Fruit fly (Drosophila melanogaster) whole organism, prepupa: ENCODE results near the gene CG42671.

Source experiments
- Blimp-1 ChIP-seq: fragments of 200-800 bp; sonication (Bioruptor generic); optimal IDR thresholded peaks from 3 replicates; lab custom pipeline; 2017; ENCODE audit warnings: missing biosample characterization, missing genetic modification characterization, mild to moderate bottlenecking, moderate library complexity, missing genetic modification reagents
- CG10669 ChIP-seq: fragments of 200-800 bp; sonication (Bioruptor generic); optimal IDR thresholded peaks from 3 replicates; lab custom pipeline; 2018; ENCODE audit warnings: missing biosample characterization, mild to moderate bottlenecking, missing genetic modification characterization, moderate library complexity
- CG11294 ChIP-seq: fragments of 200-800 bp; sonication (Bioruptor generic); IDR thresholded peaks from 2 replicates; pipeline ENCODE4 v1.3.6; 2022; ENCODE audit warnings: missing biosample characterization, missing genetic modification characterization
- CG11762 ChIP-seq: fragments of 200-800 bp; sonication (Bioruptor generic); optimal IDR thresholded peaks from 3 replicates; lab custom pipeline; 2016; ENCODE audit warnings: missing biosample characterization, missing genetic modification characterization; ENCODE audit not compliant: insufficient read depth
- CG15336 ChIP-seq: fragments of 200-800 bp; sonication (Bioruptor generic); IDR thresholded peaks from 2 replicates; pipeline ENCODE4 v1.3.6; 2022; ENCODE audit warnings: missing biosample characterization, missing genetic modification characterization
- CG1621 ChIP-seq: fragments of 200-800 bp; sonication (Bioruptor generic); optimal IDR thresholded peaks from 3 replicates; lab custom pipeline; 2018; ENCODE audit warnings: missing biosample characterization, mild to moderate bottlenecking, missing genetic modification characterization
- CG16779 ChIP-seq: fragments of 200-800 bp; sonication (Bioruptor generic); optimal IDR thresholded peaks from 3 replicates; lab custom pipeline; 2017; ENCODE audit warnings: missing biosample characterization, mild to moderate bottlenecking, missing genetic modification characterization
- CG3032 ChIP-seq: fragments of 200-800 bp; optimal IDR thresholded peaks from 2 replicates; lab custom pipeline; 2019; ENCODE audit warnings: missing biosample characterization, mild to moderate bottlenecking, missing genetic modification characterization, moderate library complexity
- CG31627 ChIP-seq: fragments of 200-800 bp; sonication (Bioruptor generic); optimal IDR thresholded peaks from 3 replicates; lab custom pipeline; 2016; ENCODE audit warnings: missing biosample characterization, missing genetic modification characterization
- CG32006 ChIP-seq: fragments of 200-800 bp; sonication (Bioruptor generic); optimal IDR thresholded peaks from 3 replicates; lab custom pipeline; 2017; ENCODE audit warnings: missing biosample characterization, mild to moderate bottlenecking, missing genetic modification characterization
- CG34406 ChIP-seq: fragments of 200-800 bp; sonication (Bioruptor generic); optimal IDR thresholded peaks from 3 replicates; lab custom pipeline; 2016; ENCODE audit warnings: missing biosample characterization, missing genetic modification characterization
- CG4318 ChIP-seq: fragments of 200-800 bp; sonication (Bioruptor generic); optimal IDR thresholded peaks from 3 replicates; lab custom pipeline; 2017; ENCODE audit warnings: missing biosample characterization, mild to moderate bottlenecking, missing genetic modification characterization
- CG6276 ChIP-seq: fragments of 200-800 bp; sonication (Bioruptor generic); optimal IDR thresholded peaks from 2 replicates; lab custom pipeline; 2017; ENCODE audit warnings: missing biosample characterization, mild to moderate bottlenecking, missing genetic modification characterization
- CG6792 ChIP-seq: fragments of 200-800 bp; sonication (Bioruptor generic); optimal IDR thresholded peaks from 3 replicates; lab custom pipeline; 2016; ENCODE audit warnings: missing biosample characterization, missing genetic modification characterization
- CG6808 ChIP-seq: fragments of 200-800 bp; sonication (Bioruptor generic); optimal IDR thresholded peaks from 3 replicates; lab custom pipeline; 2017; ENCODE audit warnings: missing biosample characterization, missing genetic modification characterization, mild to moderate bottlenecking, moderate library complexity, missing genetic modification reagents
- CG6854 ChIP-seq: fragments of 200-800 bp; sonication (Bioruptor generic); optimal IDR thresholded peaks from 2 replicates; lab custom pipeline; 2017; ENCODE audit warnings: missing biosample characterization, mild to moderate bottlenecking, missing genetic modification characterization
- CG7368 ChIP-seq: fragments of 200-800 bp; sonication (Bioruptor generic); optimal IDR thresholded peaks from 3 replicates; lab custom pipeline; 2016; ENCODE audit warnings: missing biosample characterization, missing genetic modification characterization
- CG8119 ChIP-seq: fragments of 200-800 bp; sonication (Bioruptor generic); IDR thresholded peaks from 3 replicates; pipeline ENCODE4 v1.3.6; 2022; ENCODE audit warnings: missing biosample characterization, missing genetic modification characterization
- CG8319 ChIP-seq: fragments of 200-800 bp; sonication (Bioruptor generic); optimal IDR thresholded peaks from 3 replicates; lab custom pipeline; 2016; ENCODE audit warnings: missing biosample characterization, missing genetic modification characterization
- CG9139 ChIP-seq: fragments of 200-800 bp; sonication (Bioruptor generic); optimal IDR thresholded peaks from 3 replicates; lab custom pipeline; 2017; ENCODE audit warnings: missing biosample characterization, mild to moderate bottlenecking, missing genetic modification characterization
- Eip75B ChIP-seq: fragments of 200-800 bp; sonication (Bioruptor generic); optimal IDR thresholded peaks from 3 replicates; lab custom pipeline; 2016; ENCODE audit warnings: missing biosample characterization, missing genetic modification characterization
- Eip93F ChIP-seq: fragments of 200-800 bp; sonication (Bioruptor generic); optimal IDR thresholded peaks from 2 replicates; lab custom pipeline; 2016; ENCODE audit warnings: missing biosample characterization, mild to moderate bottlenecking, missing genetic modification characterization
- Ets21C ChIP-seq: fragments of 200-800 bp; sonication (Bioruptor generic); optimal IDR thresholded peaks from 3 replicates; lab custom pipeline; 2016; ENCODE audit warnings: missing biosample characterization, missing genetic modification characterization
- Ets96B ChIP-seq: fragments of 200-800 bp; optimal IDR thresholded peaks from 2 replicates; lab custom pipeline; 2019; ENCODE audit warnings: missing biosample characterization, mild to moderate bottlenecking, missing genetic modification characterization, moderate library complexity
- Gug ChIP-seq: fragments of 200-800 bp; sonication (Bioruptor generic); IDR thresholded peaks from 2 replicates; pipeline ENCODE4 v1.3.6; 2022; ENCODE audit warnings: missing biosample characterization, missing genetic modification characterization
- Hr38 ChIP-seq: sonication (Bioruptor generic); optimal IDR thresholded peaks from 2 replicates; lab custom pipeline; 2016; ENCODE audit warnings: missing biosample characterization, missing genetic modification characterization
- Hr39 ChIP-seq: fragments of 200-800 bp; sonication (Bioruptor generic); optimal IDR thresholded peaks from 2 replicates; lab custom pipeline; 2016; ENCODE audit warnings: missing biosample characterization, missing genetic modification characterization
- Hr4 ChIP-seq: fragments of 200-800 bp; sonication (Bioruptor generic); optimal IDR thresholded peaks from 3 replicates; lab custom pipeline; 2016; ENCODE audit warnings: missing biosample characterization, missing genetic modification characterization
- Lpt ChIP-seq: fragments of 200-800 bp; sonication (Bioruptor generic); optimal IDR thresholded peaks from 3 replicates; lab custom pipeline; 2016; ENCODE audit warnings: missing biosample characterization, missing genetic modification characterization
- Met ChIP-seq: fragments of 200-800 bp; sonication (Bioruptor generic); optimal IDR thresholded peaks from 3 replicates; lab custom pipeline; 2016; ENCODE audit warnings: missing biosample characterization, missing genetic modification characterization
- OdsH ChIP-seq: fragments of 200-800 bp; sonication (Bioruptor generic); optimal IDR thresholded peaks from 3 replicates; lab custom pipeline; 2016; ENCODE audit warnings: missing biosample characterization, missing genetic modification characterization
- Sox102F ChIP-seq: fragments of 200-800 bp; sonication (Bioruptor generic); optimal IDR thresholded peaks from 2 replicates; lab custom pipeline; 2016; ENCODE audit warnings: missing biosample characterization, mild to moderate bottlenecking, missing genetic modification characterization
- Sox15 ChIP-seq: fragments of 200-800 bp; sonication (Bioruptor generic); optimal IDR thresholded peaks from 3 replicates; lab custom pipeline; 2016; ENCODE audit warnings: missing biosample characterization, missing genetic modification characterization
- achi ChIP-seq: fragments of 200-800 bp; sonication (Bioruptor generic); optimal IDR thresholded peaks from 3 replicates; lab custom pipeline; 2016; ENCODE audit warnings: missing biosample characterization, missing genetic modification characterization
- acj6 ChIP-seq: fragments of 200-800 bp; sonication (Bioruptor generic); optimal IDR thresholded peaks from 3 replicates; lab custom pipeline; 2016; ENCODE audit warnings: missing biosample characterization, missing genetic modification characterization
- cyc ChIP-seq: fragments of 200-800 bp; sonication (Bioruptor generic); optimal IDR thresholded peaks from 3 replicates; lab custom pipeline; 2016; ENCODE audit warnings: missing biosample characterization, missing genetic modification characterization
- dac ChIP-seq: fragments of 200-800 bp; sonication (Bioruptor generic); optimal IDR thresholded peaks from 2 replicates; lab custom pipeline; 2017; ENCODE audit warnings: missing biosample characterization, mild to moderate bottlenecking, missing genetic modification characterization
- dsx ChIP-seq: fragments of 200-800 bp; optimal IDR thresholded peaks from 3 replicates; lab custom pipeline; 2019; ENCODE audit warnings: missing biosample characterization, mild to moderate bottlenecking, missing genetic modification characterization, moderate library complexity; ENCODE audit not compliant: poor library complexity, severe bottlenecking
- esn ChIP-seq: fragments of 200-800 bp; sonication (Bioruptor generic); optimal IDR thresholded peaks from 2 replicates; lab custom pipeline; 2016; ENCODE audit warnings: missing biosample characterization, mild to moderate bottlenecking, missing genetic modification characterization, moderate library complexity
- fd59A ChIP-seq: fragments of 200-800 bp; sonication (Bioruptor generic); optimal IDR thresholded peaks from 2 replicates; lab custom pipeline; 2017; ENCODE audit warnings: missing biosample characterization, mild to moderate bottlenecking, missing genetic modification characterization, missing genetic modification reagents
- fkh ChIP-seq: fragments of 200-800 bp; sonication (Bioruptor generic); optimal IDR thresholded peaks from 3 replicates; lab custom pipeline; 2017; ENCODE audit warnings: missing biosample characterization, mild to moderate bottlenecking, missing genetic modification characterization, moderate library complexity
- lz ChIP-seq: fragments of 200-800 bp; sonication (Bioruptor generic); optimal IDR thresholded peaks from 3 replicates; lab custom pipeline; 2016; ENCODE audit warnings: missing biosample characterization, missing genetic modification characterization
- net ChIP-seq: fragments of 200-800 bp; sonication (Bioruptor generic); optimal IDR thresholded peaks from 3 replicates; lab custom pipeline; 2016; ENCODE audit warnings: missing biosample characterization, missing genetic modification characterization
- pdm3 ChIP-seq: fragments of 200-800 bp; sonication (Bioruptor generic); optimal IDR thresholded peaks from 3 replicates; lab custom pipeline; 2016; ENCODE audit warnings: missing biosample characterization, missing genetic modification characterization
- salr ChIP-seq, 2 experiments: fragments of 200-800 bp; sonication (Bioruptor generic); optimal IDR thresholded peaks; 3 replicates each; lab custom pipeline; 2016 to 2018; ENCODE audit warnings: missing biosample characterization in 2 of 2, missing genetic modification characterization in 2 of 2, mild to moderate bottlenecking in 1 of 2
- ss ChIP-seq, 2 experiments: fragments of 200-800 bp; sonication (Bioruptor generic); optimal IDR thresholded peaks; 2 replicates in 1 of 2; 3 replicates in 1 of 2; lab custom pipeline; 2017 to 2018; ENCODE audit warnings: mild to moderate bottlenecking in 2 of 2, missing biosample characterization in 2 of 2, missing genetic modification characterization in 2 of 2, moderate library complexity in 1 of 2
- svp ChIP-seq: fragments of 200-800 bp; sonication (Bioruptor generic); peaks from one replicate; lab custom pipeline; 2016; ENCODE audit warnings: missing biosample characterization, missing genetic modification characterization
- topi ChIP-seq: fragments of 200-800 bp; sonication (Bioruptor generic); optimal IDR thresholded peaks from 3 replicates; lab custom pipeline; 2016; ENCODE audit warnings: missing biosample characterization, missing genetic modification characterization
- vri ChIP-seq: fragments of 200-800 bp; sonication (Bioruptor generic); optimal IDR thresholded peaks from 3 replicates; lab custom pipeline; 2016; ENCODE audit warnings: missing biosample characterization, mild to moderate bottlenecking, missing genetic modification characterization

Gene CG42671

dm6 chr3L:11246046-11246887 is 32.0 kb downstream of the CG42671 start:
- TF ChIP-seq CG4318 (GFP tag; lab: Kevin White, UChicago) (peak; percentile 29), net (peak; percentile 98), CG32006 (GFP tag; lab: Kevin White, UChicago) (peak; percentile 92), Lpt (GFP tag; lab: Kevin White, UChicago) (peak; percentile 99), Eip93F (peak; percentile 93), dsx (GFP tag; lab: Kevin White, UChicago) (peak; percentile 98), CG15336 (GFP tag; lab: Robert Waterston, UW) (peak; percentile 98), svp (GFP tag; lab: Kevin White, UChicago) (peak; percentile 90), acj6 (peak; percentile 73), ss (GFP tag; optimal IDR thresholded peaks at IDR 0.05; lab: Kevin White, UChicago) (peak; percentile 100), topi (GFP tag; lab: Kevin White, UChicago) (peak; percentile 86), Hr39 (peak; percentile 40), CG8119 (peak; percentile 99), CG7368 (GFP tag; lab: Kevin White, UChicago) (peak; percentile 92), Gug (peak; percentile 89), CG16779 (tag; lab: Kevin White, UChicago) (peak; percentile 99), salr (GFP tag; optimal IDR thresholded peaks at IDR 0.05; lab: Kevin White, UChicago) (peak; percentile 94 to 97), CG6792 (GFP tag; lab: Kevin White, UChicago) (peak; percentile 81), fd59A (GFP tag; lab: Kevin White, UChicago) (peak; percentile 91), lz (GFP tag; lab: Kevin White, UChicago) (peak; percentile 58), CG6276 (GFP tag; lab: Kevin White, UChicago) (peak; percentile 100), CG31627 (peak; percentile 31), Ets21C (GFP tag; lab: Kevin White, UChicago) (peak; percentile 46), cyc (GFP tag; lab: Kevin White, UChicago) (peak; percentile 57), OdsH (GFP tag; lab: Kevin White, UChicago) (peak; percentile 85), Hr4 (peak; percentile 85), Blimp-1 (GFP tag; lab: Kevin White, UChicago) (peak; percentile 89), Eip75B (GFP tag; lab: Kevin White, UChicago) (peak; percentile 93), Sox15 (GFP tag; lab: Kevin White, UChicago) (no peak), CG11762 (GFP tag; lab: Kevin White, UChicago) (peak; percentile 82), Met (GFP tag; lab: Kevin White, UChicago) (peak; percentile 85), esn (GFP tag; lab: Kevin White, UChicago) (peak; percentile 79), CG3032 (tag; lab: Kevin White, UChicago) (peak; percentile 94), Sox102F (GFP tag; lab: Kevin White, UChicago) (peak; percentile 94), CG11294 (peak; percentile 84; the same call in 1 of the 2 replicates), CG1621 (peak; percentile 98), Hr38 (GFP tag; lab: Kevin White, UChicago) (peak; percentile 38), vri (GFP tag; lab: Kevin White, UChicago) (peak; percentile 95), CG6854 (GFP tag; lab: Kevin White, UChicago) (peak; percentile 99), pdm3 (peak; percentile 91), CG9139 (GFP tag; lab: Kevin White, UChicago) (peak; percentile 100), Ets96B (peak; percentile 98), fkh (GFP tag; lab: Kevin White, UChicago) (peak; percentile 89), CG10669 (GFP tag; lab: Kevin White, UChicago) (peak; percentile 97), dac (GFP tag; lab: Kevin White, UChicago) (peak; percentile 94), CG6808 (GFP tag; lab: Kevin White, UChicago) (peak; percentile 99), CG8319 (GFP tag; lab: Kevin White, UChicago) (peak; percentile 70), achi (GFP tag; lab: Kevin White, UChicago) (peak; percentile 92), CG34406 (peak; percentile 91)
